Fruit fly (Drosophila melanogaster): ENCODE measurements around the gene CG6178.

The CG6178 gene

dm6 chr3R:24151924-24152809, at the start of gene CG6178, which contains the start of gene p38a:
CG6178 (plus strand) TSS chr3R:24152347.
p38a (minus strand) TSS chr3R:24152321.
- TF ChIP-seq CG33017 (tag; optimal IDR thresholded peaks at IDR 0.05) = peak; percentile 97
- peak; percentile 99 for TF ChIP-seq CG7101 (tag; optimal IDR thresholded peaks at IDR 0.05)
- TF ChIP-seq Hr96 (GFP tag; optimal IDR thresholded peaks at IDR 0.05) = peak; percentile 60
- TF ChIP-seq toe (GFP tag; optimal IDR thresholded peaks at IDR 0.05) = peak; percentile 67
- TF ChIP-seq tj (GFP tag; optimal IDR thresholded peaks at IDR 0.05) = peak; percentile 85
- TF ChIP-seq ovo (GFP tag; optimal IDR thresholded peaks at IDR 0.05) = peak; percentile 80
- TF ChIP-seq CG11617 (GFP tag; optimal IDR thresholded peaks at IDR 0.05) = peak; percentile 99
- TF ChIP-seq cic (GFP tag; optimal IDR thresholded peaks at IDR 0.05) = peak; percentile 73
- peak; percentile 97 for TF ChIP-seq CG12768 (GFP tag; optimal IDR thresholded peaks at IDR 0.05)
- TF ChIP-seq Clk (GFP tag; optimal IDR thresholded peaks at IDR 0.05) = peak; percentile 75
- peak; percentile 77 for TF ChIP-seq Mnt (GFP tag; optimal IDR thresholded peaks at IDR 0.05)
- TF ChIP-seq CG7045 (GFP tag; optimal IDR thresholded peaks at IDR 0.05) = peak; percentile 97
- peak; percentile 96 for TF ChIP-seq CG14711 (tag; optimal IDR thresholded peaks at IDR 0.05)
- peak; percentile 71 for TF ChIP-seq Crg-1 (GFP tag; optimal IDR thresholded peaks at IDR 0.05)
- TF ChIP-seq bab1 (GFP tag; optimal IDR thresholded peaks at IDR 0.05) = peak; percentile 97
- TF ChIP-seq CG5204 (GFP tag; optimal IDR thresholded peaks at IDR 0.05) = peak; percentile 79
- no peak for TF ChIP-seq cnc (optimal IDR thresholded peaks at IDR 0.05)
- TF ChIP-seq CG1620 (GFP tag; optimal IDR thresholded peaks at IDR 0.05) = peak; percentile 59
- TF ChIP-seq pad (GFP tag; optimal IDR thresholded peaks at IDR 0.05) = peak; percentile 90
- no peak for TF ChIP-seq kay (GFP tag; ENCODE audit: borderline replicate concordance)

- TF ChIP-seq CG33017 (tag; optimal IDR thresholded peaks at IDR 0.05) = no peak
- TF ChIP-seq Clk (GFP tag; optimal IDR thresholded peaks at IDR 0.05) = no peak
- no peak for TF ChIP-seq bab1 (GFP tag; optimal IDR thresholded peaks at IDR 0.05)
- TF ChIP-seq kay (GFP tag; ENCODE audit: borderline replicate concordance) = peak; percentile 76
Measured at dm6 chr3R:24102387-24102786, 49.8 kb upstream of the CG6178 start.

dm6 chr3R:24103708-24104107, 48.4 kb upstream of the CG6178 start:
- TF ChIP-seq CG7045 (GFP tag; optimal IDR thresholded peaks at IDR 0.05) (no peak), bab1 (GFP tag; optimal IDR thresholded peaks at IDR 0.05) (no peak), Mnt (GFP tag; optimal IDR thresholded peaks at IDR 0.05) (no peak), cic (GFP tag; optimal IDR thresholded peaks at IDR 0.05) (no peak), Hr96 (GFP tag; optimal IDR thresholded peaks at IDR 0.05) (no peak), cnc (optimal IDR thresholded peaks at IDR 0.05) (no peak), CG5204 (GFP tag; optimal IDR thresholded peaks at IDR 0.05) (no peak), CG12768 (GFP tag; optimal IDR thresholded peaks at IDR 0.05) (no peak), Crg-1 (GFP tag; optimal IDR thresholded peaks at IDR 0.05) (no peak), CG7101 (tag; optimal IDR thresholded peaks at IDR 0.05) (no peak), CG33017 (tag; optimal IDR thresholded peaks at IDR 0.05) (no peak), CG11617 (GFP tag; optimal IDR thresholded peaks at IDR 0.05) (no peak), CG1620 (GFP tag; optimal IDR thresholded peaks at IDR 0.05) (no peak), toe (GFP tag; optimal IDR thresholded peaks at IDR 0.05) (no peak), Clk (GFP tag; optimal IDR thresholded peaks at IDR 0.05) (no peak), kay (GFP tag; ENCODE audit: borderline replicate concordance) (no peak), CG14711 (tag; optimal IDR thresholded peaks at IDR 0.05) (no peak), pad (GFP tag; optimal IDR thresholded peaks at IDR 0.05) (no peak)

- TF ChIP-seq ovo (GFP tag; optimal IDR thresholded peaks at IDR 0.05) = no peak
- peak; percentile 48 for TF ChIP-seq tj (GFP tag; optimal IDR thresholded peaks at IDR 0.05)
- TF ChIP-seq Mnt (GFP tag; optimal IDR thresholded peaks at IDR 0.05) = no peak
- TF ChIP-seq CG11617 (GFP tag; optimal IDR thresholded peaks at IDR 0.05) = no peak
- no peak for TF ChIP-seq CG12768 (GFP tag; optimal IDR thresholded peaks at IDR 0.05)
- TF ChIP-seq CG5204 (GFP tag; optimal IDR thresholded peaks at IDR 0.05) = no peak
- peak; percentile 76 for TF ChIP-seq kay (GFP tag; ENCODE audit: borderline replicate concordance)
Measured at dm6 chr3R:24104471-24105311, 47.5 kb upstream of the CG6178 start.

dm6 chr3R:24105312-24105902, 46.7 kb upstream of the CG6178 start, which contains the start of gene Syx1A:
Syx1A (minus strand) TSS chr3R:24105763.
- TF ChIP-seq tj (GFP tag; optimal IDR thresholded peaks at IDR 0.05) (peak; percentile 64), ovo (GFP tag; optimal IDR thresholded peaks at IDR 0.05) (peak; percentile 26), CG11617 (GFP tag; optimal IDR thresholded peaks at IDR 0.05) (peak; percentile 34), CG1620 (GFP tag; optimal IDR thresholded peaks at IDR 0.05) (peak; percentile 34), Clk (GFP tag; optimal IDR thresholded peaks at IDR 0.05) (no peak), Crg-1 (GFP tag; optimal IDR thresholded peaks at IDR 0.05) (peak; percentile 34), cnc (optimal IDR thresholded peaks at IDR 0.05) (no peak), bab1 (GFP tag; optimal IDR thresholded peaks at IDR 0.05) (peak; percentile 49), pad (GFP tag; optimal IDR thresholded peaks at IDR 0.05) (no peak), CG5204 (GFP tag; optimal IDR thresholded peaks at IDR 0.05) (peak; percentile 3), Hr96 (GFP tag; optimal IDR thresholded peaks at IDR 0.05) (peak; percentile 19), Mnt (GFP tag; optimal IDR thresholded peaks at IDR 0.05) (peak; percentile 47), toe (GFP tag; optimal IDR thresholded peaks at IDR 0.05) (no peak), CG12768 (GFP tag; optimal IDR thresholded peaks at IDR 0.05) (no peak), cic (GFP tag; optimal IDR thresholded peaks at IDR 0.05) (peak; percentile 52), CG33017 (tag; optimal IDR thresholded peaks at IDR 0.05) (peak; percentile 33), CG7045 (GFP tag; optimal IDR thresholded peaks at IDR 0.05) (no peak), kay (GFP tag; ENCODE audit: borderline replicate concordance) (no peak), CG14711 (tag; optimal IDR thresholded peaks at IDR 0.05) (peak; percentile 28), CG7101 (tag; optimal IDR thresholded peaks at IDR 0.05) (no peak)

All from whole organism, adult.